Fruit fly (Drosophila melanogaster): ENCODE measurements around the gene Tm2.

The Tm2 gene

DNA sequence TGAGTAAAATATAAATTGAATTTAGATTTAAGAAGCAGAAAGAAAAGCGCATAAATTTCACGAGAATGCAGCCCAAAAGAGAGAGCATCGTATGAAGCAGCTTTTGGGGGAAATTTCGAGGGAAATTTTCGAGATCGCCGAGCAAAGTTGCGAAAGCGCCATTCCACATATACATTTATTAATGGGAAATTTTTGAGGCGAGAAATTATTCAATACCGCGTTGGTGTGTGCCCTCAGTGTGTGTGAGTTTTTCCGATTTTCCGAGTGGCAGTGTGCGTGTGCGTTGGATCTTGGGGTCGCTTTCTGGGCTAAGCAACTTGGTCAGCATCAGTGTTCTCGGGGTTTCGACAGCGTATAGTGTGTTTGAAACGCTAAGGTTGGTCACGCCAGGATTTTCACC, at the start of gene Tm2:
TSS of gene Tm2 (plus strand) at position 270 of the 400 bp plus-strand sequence.
- TF ChIP-seq CTCF (optimal IDR thresholded peaks at IDR 0.05) (no peak), CG8478 (optimal IDR thresholded peaks at IDR 0.05) (no peak)

DNA sequence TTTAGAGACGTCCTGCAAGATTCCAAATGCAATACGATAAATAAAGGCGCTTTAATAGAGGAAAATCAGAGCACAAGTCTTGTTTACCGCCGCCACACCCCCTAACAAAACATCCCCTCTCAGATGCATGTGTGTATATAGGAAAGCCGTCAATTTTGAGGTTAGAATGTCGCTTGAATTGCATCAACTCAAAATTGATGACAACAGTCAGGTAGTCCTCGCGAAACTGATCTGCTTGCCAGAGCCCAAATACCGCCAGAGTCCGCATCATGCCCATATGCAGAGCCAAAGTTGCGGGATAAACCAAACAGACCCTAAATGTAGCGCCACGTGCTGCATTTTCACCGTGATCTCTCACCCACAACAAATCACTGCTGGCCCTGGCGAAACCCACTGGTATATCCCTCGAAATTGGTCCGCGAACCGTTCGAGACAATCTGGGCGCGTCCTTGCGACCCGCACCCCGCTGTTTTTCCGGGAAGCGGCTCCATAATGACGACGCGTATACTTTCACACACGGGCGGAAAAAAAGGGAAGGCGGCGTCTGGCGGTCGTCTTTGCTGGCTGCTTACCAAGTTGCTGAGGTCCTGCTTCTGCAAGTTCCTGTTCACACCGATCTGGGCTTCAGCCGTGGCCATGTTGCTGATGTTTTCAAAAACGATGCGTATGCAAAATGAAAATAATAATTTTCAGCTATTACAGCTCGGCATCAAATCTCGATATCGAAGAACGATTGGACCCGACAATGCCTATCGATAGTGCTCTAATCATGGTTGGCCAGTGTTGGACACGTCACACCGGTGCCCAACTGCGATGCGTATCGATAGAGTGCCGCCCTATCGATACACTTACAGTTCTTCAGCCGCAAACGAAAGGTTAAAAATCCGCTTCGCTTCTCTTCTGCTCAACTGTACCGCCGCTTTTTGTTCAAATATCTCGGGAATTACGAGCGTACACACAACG, 47.0 kb upstream of the Tm2 start, which contains the start of the genes eIF2gamma and Set:
TSS of gene eIF2gamma (minus strand) at position 749 of the 963 bp plus-strand sequence.
TSS of gene Set (plus strand) at position 843 of the 963 bp plus-strand sequence.
- TF ChIP-seq CTCF (optimal IDR thresholded peaks at IDR 0.05) (no peak), CG8478 (optimal IDR thresholded peaks at IDR 0.05) (no peak)

DNA sequence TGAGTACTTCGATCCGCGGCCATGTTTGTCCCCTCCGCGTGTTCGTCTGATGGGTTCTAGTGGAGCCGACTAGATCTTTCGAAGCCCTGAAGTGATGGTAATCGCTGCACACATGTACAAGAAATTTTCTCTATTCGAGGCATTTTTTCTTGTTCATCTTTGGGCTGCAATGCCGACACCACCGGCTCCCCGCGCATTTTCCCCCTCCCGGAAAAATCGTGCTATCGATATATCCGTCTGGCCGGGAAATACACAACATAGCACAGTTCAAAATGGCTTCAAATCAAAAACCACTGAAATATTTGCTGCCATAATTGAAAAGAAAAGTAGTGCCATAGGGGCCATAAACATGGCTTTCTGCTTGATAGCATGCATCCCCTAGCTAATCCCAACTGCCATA, 46.0 kb upstream of the Tm2 start:
- no peak for TF ChIP-seq CG8478 (optimal IDR thresholded peaks at IDR 0.05)
- TF ChIP-seq CTCF (optimal IDR thresholded peaks at IDR 0.05), result no peak

DNA sequence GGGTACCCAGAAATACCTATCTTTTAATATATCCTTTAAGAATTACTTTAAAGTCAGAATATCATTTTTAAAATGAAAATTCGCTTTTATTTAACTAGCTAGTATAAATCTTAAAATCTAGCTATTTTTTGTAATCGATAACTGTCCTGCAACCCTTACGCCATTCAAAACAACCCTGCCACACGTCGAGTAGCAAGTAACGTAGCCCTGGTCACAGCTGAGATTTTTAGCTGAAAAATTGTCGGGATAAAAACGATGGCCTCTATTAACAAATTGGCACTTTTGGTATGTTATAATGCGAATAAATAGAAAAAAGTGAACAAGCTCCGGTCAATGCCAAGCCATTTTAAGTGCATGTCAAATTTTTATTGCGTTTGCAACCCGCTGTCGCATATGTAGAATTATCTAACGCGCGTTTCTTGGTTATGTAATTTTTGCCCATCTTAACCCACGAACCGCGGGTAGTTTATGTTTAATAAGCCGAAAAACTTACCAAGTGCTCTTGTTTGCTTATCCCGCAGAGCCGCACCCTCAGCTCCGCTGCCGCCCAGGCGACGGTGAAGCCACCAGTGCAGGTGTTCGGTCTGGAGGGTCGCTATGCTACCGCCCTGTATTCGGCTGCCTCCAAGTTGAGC, 44.5 kb upstream of the Tm2 start, which contains the start of gene ATPsynO:
TSS of gene ATPsynO (plus strand) at position 186 of the 635 bp plus-strand sequence.
- TF ChIP-seq CG8478 (optimal IDR thresholded peaks at IDR 0.05), result no peak
- TF ChIP-seq CTCF (optimal IDR thresholded peaks at IDR 0.05), result peak in 1 of 2 experiments; percentile 45

DNA sequence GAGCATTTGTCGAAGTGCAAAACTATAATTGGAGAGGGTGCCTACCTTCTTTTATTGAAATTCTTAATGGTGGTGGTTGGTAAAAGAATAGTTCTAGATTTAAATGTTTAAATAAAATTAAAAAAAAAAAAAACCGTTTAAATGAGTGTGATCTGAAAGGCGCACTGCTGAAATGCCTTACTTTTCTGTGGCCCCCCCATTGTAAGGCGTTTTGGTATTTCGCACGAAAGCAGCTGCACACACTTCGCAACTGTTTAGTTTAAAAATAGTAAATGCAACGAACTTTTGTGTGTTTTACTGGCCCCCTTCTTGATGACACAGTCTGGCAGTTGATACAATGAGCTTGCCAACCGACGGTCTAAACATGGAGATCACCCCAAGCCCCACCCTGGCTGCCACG, 41.6 kb upstream of the Tm2 start, which contains the start of the genes CG14864 and Zip88E:
TSS of gene CG14864 (minus strand) at position 113 of the 400 bp plus-strand sequence.
TSS of gene Zip88E (plus strand) at position 237 of the 400 bp plus-strand sequence.
- TF ChIP-seq CG8478 (optimal IDR thresholded peaks at IDR 0.05) (no peak), CTCF (optimal IDR thresholded peaks at IDR 0.05) (no peak)

DNA sequence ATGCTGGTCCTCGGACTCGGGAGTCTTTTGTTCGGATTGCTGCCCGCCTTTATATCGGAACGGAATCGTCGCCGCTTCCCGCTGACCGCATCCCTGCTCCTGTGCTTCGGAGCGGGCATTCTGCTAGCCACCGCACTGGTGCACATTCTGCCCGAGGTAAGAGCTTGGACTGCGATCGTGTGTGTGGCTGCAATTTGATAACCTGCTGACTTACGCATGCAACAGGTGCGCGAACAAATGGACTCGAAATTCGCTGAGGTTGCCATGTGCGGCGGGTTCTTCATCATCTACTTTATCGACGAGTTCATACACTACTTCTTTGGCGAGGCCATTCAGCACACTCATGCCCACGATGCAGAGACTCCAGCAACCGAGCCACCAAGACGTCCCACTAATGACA, 41.1 kb upstream of the Tm2 start:
- no peak for TF ChIP-seq CG8478 (optimal IDR thresholded peaks at IDR 0.05)

DNA sequence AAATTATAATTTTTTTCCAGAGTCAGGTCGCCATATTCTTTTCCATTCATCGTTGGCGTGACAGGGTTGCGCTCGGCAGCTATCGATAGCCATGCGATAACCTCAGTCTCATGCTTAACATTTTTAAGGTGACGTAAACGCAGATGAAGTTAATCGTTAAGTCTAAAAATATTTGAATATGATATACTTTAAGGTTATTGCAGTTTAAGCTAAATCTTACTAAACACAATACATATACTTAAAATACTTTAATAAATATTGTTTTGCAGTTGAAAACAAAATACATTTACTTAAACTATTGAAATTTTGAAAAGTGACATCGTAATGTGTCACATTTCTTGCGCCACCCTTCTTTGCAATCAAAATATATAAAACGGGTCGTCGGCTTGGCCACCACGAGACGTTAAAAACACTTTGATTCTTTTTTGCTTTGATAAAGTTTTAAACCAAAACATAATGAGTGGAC, 34.8 kb upstream of the Tm2 start, which contains the start of the genes Cp190 and CG4338:
TSS of gene Cp190 (minus strand) at position 84 of the 466 bp plus-strand sequence.
TSS of gene CG4338 (plus strand) at position 365 of the 466 bp plus-strand sequence.
- no peak for TF ChIP-seq CG8478 (optimal IDR thresholded peaks at IDR 0.05)
- no peak for TF ChIP-seq CTCF (optimal IDR thresholded peaks at IDR 0.05)

DNA sequence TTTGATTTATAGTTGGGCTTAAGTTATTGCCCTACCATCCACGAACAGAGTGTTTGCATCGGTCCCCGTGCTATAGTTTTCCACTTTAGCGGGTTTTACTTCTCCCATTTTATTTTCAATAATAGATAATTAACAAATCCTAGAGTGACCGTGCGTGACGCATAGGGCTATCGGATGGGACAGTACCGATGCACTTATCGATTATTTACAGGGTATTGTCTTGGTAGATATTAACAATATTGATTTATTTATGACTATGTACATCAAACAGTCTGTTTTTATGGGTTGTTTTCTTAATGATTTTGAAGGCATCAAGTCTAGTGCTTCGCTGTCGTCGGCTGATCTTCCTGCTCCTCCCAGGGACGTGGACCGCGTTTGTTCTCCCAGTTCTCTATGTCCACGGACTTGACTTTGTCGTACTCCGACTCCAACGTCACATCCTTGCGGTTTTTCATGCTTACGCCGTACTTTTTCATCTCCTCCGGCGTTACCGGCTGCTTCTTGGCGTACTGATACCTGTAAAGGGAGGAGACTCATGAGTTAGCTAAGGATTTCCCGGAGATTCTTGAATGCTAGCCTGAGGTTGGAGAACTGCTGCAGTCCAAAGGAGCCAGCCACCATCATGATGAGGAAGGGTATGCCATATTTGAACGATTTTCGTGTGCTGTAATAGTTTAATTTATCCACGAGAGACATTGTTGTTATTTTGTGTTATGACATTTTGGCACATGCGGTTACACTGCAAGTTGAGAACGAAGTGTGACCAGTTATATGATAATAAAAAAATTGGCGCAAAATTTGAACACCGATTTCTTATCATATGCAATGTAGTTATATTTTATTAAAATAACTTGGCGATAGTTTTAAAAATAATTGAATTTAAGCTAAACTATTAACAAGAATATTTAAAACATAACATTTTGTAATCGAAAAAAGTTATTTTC, 31.8 kb upstream of the Tm2 start, which contains the start of the genes MRG15 and Tm1:
TSS of gene MRG15 (minus strand) at position 184 of the 944 bp plus-strand sequence.
TSS of gene Tm1 (plus strand) at position 295 of the 944 bp plus-strand sequence.
- no peak for TF ChIP-seq CTCF (optimal IDR thresholded peaks at IDR 0.05)
- TF ChIP-seq CG8478 (optimal IDR thresholded peaks at IDR 0.05), result no peak

DNA sequence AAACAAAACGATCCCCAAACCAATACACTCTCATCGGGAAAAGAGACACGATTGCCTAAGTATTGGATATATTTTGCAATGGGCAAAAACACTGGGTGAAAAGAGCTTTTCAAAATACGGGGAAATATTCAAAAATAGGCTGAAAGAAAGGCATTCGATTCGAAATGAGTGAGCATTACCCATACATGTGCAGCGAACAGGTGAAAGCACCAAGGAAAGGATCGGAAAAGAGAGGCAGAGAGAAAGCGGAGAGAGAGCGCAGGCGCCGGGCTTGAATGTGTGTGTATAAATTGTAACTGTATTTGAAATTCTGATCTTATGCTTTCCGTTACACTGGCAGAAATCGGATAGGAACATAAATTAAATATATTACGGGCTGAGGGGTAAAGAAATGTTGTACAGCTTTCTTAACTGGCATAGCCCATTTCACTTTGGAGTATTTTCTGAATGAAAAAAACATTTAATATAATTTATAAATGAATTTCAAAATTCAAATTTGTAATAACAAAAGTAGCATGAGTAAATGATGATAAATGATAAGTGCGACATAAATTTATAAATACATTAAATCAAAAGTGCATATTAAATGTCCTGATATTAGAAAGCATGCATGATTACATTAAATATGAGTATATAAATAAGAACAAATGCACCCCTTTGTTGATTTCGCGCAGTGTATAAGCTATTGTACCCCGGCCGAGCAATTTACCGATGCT, 29.2 kb upstream of the Tm2 start:
- TF ChIP-seq CG8478 (optimal IDR thresholded peaks at IDR 0.05) (no peak), CTCF (optimal IDR thresholded peaks at IDR 0.05) (no peak)

DNA sequence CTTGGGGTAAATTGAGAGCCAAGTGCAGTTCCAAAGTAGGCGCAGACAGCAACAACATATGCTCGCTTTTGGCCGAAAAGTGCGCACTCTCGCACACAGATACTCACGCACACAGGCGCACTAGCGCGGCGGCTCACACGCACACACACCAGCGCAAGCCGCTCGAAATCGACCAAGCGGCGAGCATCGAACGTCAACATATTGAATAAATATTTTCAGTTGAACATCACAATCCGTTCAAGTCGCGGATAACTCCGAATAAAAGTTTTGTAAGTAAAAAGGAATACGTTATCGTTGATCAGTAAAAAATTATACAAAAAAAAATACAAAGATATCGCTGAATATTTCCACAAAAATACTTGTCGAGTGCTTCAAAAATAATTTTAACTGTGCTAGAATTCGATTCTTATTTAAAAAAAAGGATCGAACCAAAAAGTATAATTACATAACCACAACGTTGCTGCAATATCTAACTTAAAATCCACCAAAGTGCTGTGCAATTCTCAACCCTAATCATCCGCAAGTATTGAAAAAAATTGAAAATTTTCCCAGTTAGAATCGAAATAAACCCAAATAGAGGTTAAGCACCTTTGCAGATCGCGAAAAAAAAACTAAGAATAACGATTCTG, 28.5 kb upstream of the Tm2 start:
- TF ChIP-seq CTCF (optimal IDR thresholded peaks at IDR 0.05) (no peak), CG8478 (optimal IDR thresholded peaks at IDR 0.05) (no peak)

DNA sequence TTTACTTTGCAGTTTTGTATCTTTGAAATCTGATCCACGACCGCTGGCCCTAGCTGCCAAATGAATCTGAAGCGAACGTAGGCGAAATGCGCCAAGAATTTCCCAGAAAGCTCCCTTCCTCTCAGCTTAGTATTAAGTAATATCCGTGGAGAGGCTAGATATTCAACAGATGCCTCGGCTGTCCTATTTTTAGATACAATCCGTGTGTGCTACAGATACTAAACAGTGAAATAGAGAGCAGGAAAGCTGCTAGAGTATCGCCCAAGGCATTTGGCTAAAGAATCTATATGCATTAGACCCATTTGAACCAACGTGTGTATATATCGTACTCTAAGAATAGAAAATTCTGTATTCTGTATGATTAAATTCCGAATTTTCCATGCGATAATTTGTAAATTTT, 27.7 kb upstream of the Tm2 start:
- TF ChIP-seq CTCF (optimal IDR thresholded peaks at IDR 0.05), result no peak
- TF ChIP-seq CG8478 (optimal IDR thresholded peaks at IDR 0.05), result no peak

DNA sequence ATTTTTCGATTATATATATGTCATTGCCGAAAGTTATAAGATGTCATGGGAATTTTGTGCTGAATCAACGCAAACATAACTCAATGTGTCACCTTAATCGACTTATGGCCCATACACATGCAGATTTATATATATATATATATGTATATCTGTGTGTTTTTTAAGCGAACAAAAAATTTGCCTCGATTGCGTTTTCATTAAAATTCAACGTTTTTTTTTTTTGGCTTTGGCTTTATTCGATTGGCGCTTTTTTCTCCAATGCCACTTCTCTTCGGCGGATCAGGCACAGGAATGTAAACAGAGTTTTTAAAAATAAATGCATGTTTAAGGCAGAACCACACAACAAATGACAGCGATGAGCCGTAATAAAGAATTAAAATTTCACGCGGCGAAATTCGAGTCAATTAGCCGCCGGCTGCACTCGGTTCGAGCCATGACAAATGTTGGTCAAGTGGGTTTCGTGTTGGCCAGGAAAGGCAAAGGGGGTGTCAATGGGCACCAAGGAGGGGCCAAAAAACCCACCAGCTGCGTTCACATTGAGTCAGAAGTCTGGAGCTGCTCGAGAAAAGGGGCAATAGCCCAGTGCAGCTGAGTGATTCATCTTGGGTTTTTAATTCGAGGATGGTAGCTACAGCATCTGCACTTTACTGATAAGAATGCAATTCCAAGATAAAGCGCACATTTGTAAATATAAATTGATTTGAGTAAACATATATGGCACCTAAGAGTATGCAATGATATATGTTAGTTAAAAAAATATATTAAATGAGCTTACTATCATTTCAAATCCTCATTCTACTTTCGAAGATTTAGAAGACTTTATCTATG, 26.8 kb upstream of the Tm2 start:
- no peak for TF ChIP-seq CG8478 (optimal IDR thresholded peaks at IDR 0.05)
- TF ChIP-seq CTCF (optimal IDR thresholded peaks at IDR 0.05), result no peak
